Worm (Caenorhabditis elegans) whole organism, L3 larva: ENCODE measurements around the gene Y54H5A.2.
A peak's percentile ranks its signal among the peaks of the same experiment; 100 is the strongest.

Experiments used
- ZK546.5 ChIP-seq: sonication (generic microtip); optimal IDR thresholded peaks from 2 replicates; lab custom pipeline; 2017; ENCODE audit warnings: missing biosample characterization, missing genetic modification characterization
- ama-1 ChIP-seq: fragments of 150-350 bp; optimal IDR thresholded peaks from 2 replicates; lab custom pipeline; 2018
- hmg-11 ChIP-seq: sonication (generic microtip); optimal IDR thresholded peaks from 2 replicates; lab custom pipeline; 2016; ENCODE audit warnings: missing genetic modification characterization, missing compliant biosample characterization
- lin-39 ChIP-seq: fragments of 150-350 bp; optimal IDR thresholded peaks from 2 replicates; lab custom pipeline; 2018; ENCODE audit warnings: missing biosample characterization, missing genetic modification reagents, missing genetic modification characterization
- nhr-12 ChIP-seq: fragments of 150-350 bp; optimal IDR thresholded peaks from 2 replicates; lab custom pipeline; 2014; ENCODE audit warnings: missing biosample characterization, missing genetic modification characterization
- nhr-237 ChIP-seq: fragments of 150-350 bp; optimal IDR thresholded peaks from 2 replicates; lab custom pipeline; 2014; ENCODE audit warnings: missing biosample characterization, missing genetic modification characterization
- pha-4 ChIP-seq: fragments of 150-350 bp; optimal IDR thresholded peaks from 2 replicates; lab custom pipeline; 2014; ENCODE audit warnings: missing biosample characterization, missing genetic modification reagents, missing genetic modification characterization
- sea-2 ChIP-seq: fragments of 150-350 bp; sonication (generic microtip); optimal IDR thresholded peaks from 4 replicates; lab custom pipeline; 2014; ENCODE audit warnings: missing biosample characterization, missing genetic modification reagents, missing genetic modification characterization
- tbx-2 ChIP-seq: sonication (generic microtip); optimal IDR thresholded peaks from 2 replicates; lab custom pipeline; 2016; ENCODE audit warnings: mild to moderate bottlenecking, missing genetic modification characterization, missing compliant biosample characterization
- unc-62 ChIP-seq: fragments of 150-350 bp; sonication (generic microtip); optimal IDR thresholded peaks from 4 replicates; lab custom pipeline; 2014; ENCODE audit warnings: missing biosample characterization, missing genetic modification reagents, missing genetic modification characterization
- zag-1 ChIP-seq: fragments of 150-350 bp; optimal IDR thresholded peaks from 2 replicates; lab custom pipeline; 2014; ENCODE audit warnings: missing biosample characterization, missing genetic modification characterization

- no peak for TF ChIP-seq tbx-2
- TF ChIP-seq ama-1 (lab: Kevin White, UChicago) = no peak
- TF ChIP-seq hmg-11 (tag; lab: Kevin White, UChicago) = no peak
- TF ChIP-seq unc-62 (GFP tag; lab: Kevin White, UChicago) = no peak
- peak; percentile 3 for TF ChIP-seq pha-4 (tag; lab: Kevin White, UChicago)
- TF ChIP-seq ZK546.5 (tag; lab: Kevin White, UChicago) = no peak
- TF ChIP-seq sea-2 (GFP tag; lab: Kevin White, UChicago) = no peak
- TF ChIP-seq nhr-12 (tag; lab: Kevin White, UChicago) = no peak
- no peak for TF ChIP-seq nhr-237 (tag; lab: Kevin White, UChicago)
- TF ChIP-seq zag-1 (tag; lab: Kevin White, UChicago) = no peak
- no peak for TF ChIP-seq lin-39 (tag; lab: Kevin White, UChicago)
Observed at ce11 chrIII:5193266-5193665, 43.9 kb upstream of the Y54H5A.2 start.
